Worm (Caenorhabditis elegans): ENCODE measurements around the gene svh-1.

svh-1 gene

DNA sequence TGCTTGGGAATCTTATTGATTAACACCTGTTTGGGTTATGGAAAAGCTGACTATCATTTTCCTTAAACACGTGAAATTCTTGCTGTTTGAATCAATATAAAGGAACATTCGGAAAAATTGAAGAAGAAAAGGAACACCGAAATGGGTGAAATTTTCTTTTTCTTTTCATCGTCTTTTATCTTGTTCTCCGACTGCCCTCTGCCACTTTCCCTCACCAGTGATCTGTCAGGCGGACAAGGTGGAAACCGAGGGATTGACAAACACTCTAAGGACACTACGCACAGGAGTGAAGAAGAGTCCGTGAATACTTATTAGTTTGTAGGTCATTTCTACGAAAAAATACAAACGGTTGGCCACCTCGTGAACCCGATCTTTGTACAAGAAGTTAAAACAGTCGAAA is 26.9 kb downstream of the svh-1 start:
- TF ChIP-seq attf-3 (GFP tag; conservative IDR thresholded peaks at IDR 0.05) (0 out of 2 replicates have a peak, but pooled peaks have one; percentile 34), C17E4.6 (GFP tag; IDR thresholded peaks at IDR 0.05) (no peak)

DNA sequence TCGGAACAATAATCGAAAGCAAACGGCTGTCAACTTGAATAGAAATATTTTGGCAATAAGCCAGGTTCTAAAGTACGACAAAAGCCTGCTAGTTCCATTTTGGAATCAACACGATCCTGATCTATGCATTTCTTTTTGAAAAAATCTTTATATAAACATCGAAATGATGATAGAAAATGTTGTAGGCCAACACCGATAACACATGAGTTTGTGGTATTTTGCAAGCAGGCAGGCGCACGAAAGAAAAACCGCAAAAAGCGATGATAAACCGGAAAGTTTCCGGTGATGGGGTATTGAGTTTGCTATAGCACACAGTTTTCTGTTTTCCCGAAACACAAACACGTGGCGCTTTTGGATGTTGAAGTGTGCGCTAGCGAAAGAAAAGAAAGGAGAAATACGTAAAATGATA is 27.7 kb downstream of the svh-1 start:
- TF ChIP-seq nhr-80 (tag; optimal IDR thresholded peaks at IDR 0.05) (peak; percentile 43), Y56A3A.18 (GFP tag; IDR thresholded peaks at IDR 0.05) (no peak), ccch-3 (GFP tag; optimal IDR thresholded peaks at IDR 0.05) (no peak), nhr-90 (tag; optimal IDR thresholded peaks at IDR 0.05) (no peak), ztf-3 (GFP tag; optimal IDR thresholded peaks at IDR 0.05) (no peak), hlh-26 (GFP tag; conservative IDR thresholded peaks at IDR 0.05) (no peak), T07F8.4 (tag; optimal IDR thresholded peaks at IDR 0.05) (no peak), madf-10 (tag; optimal IDR thresholded peaks at IDR 0.05) (no peak), ama-1 (optimal IDR thresholded peaks at IDR 0.05) (no peak), ama-1 (GFP tag; optimal IDR thresholded peaks at IDR 0.05) (no peak), zfh-2 (GFP tag; conservative IDR thresholded peaks at IDR 0.05) (no peak), lin-26 (GFP tag; IDR thresholded peaks at IDR 0.05) (0 out of 2 replicates have a peak, but pooled peaks have one; percentile 15), cebp-1 (GFP tag; IDR thresholded peaks at IDR 0.05) (no peak), cebp-1 (tag; optimal IDR thresholded peaks at IDR 0.05) (peak; percentile 12), fkh-3 (tag; optimal IDR thresholded peaks at IDR 0.05) (no peak), hrde-1 (tag; optimal IDR thresholded peaks at IDR 0.05; ENCODE audit: borderline replicate concordance) (no peak), Y79H2A.3 (GFP tag; conservative IDR thresholded peaks at IDR 0.05) (no peak)

DNA sequence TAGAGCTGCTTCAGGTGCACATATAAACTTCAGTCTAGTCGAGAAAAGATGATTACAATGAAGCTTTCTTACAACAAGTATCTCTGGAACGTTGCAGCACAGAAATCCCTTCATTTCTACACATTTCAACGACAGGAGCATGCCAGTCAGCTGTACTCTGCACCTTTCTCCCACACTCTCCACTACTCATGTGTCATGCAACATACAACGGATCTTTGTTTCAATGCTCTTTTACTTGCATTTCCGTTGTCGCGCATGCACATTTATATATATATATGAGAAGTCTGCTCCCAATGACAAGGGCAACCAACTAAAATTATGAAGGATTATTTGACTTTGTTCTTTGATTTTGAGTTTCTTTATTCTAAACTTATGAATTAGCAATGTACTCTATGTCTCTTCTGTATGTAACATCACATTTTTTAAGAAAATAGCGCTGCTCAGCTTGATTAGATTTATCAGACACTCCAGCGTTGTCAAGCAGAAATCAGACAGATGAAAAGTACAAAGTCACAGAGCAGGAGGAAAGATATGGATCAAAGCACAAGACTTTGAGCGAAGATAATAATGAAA is 28.8 kb downstream of the svh-1 start:
- TF ChIP-seq F52B5.7 (tag; optimal IDR thresholded peaks at IDR 0.05): no peak
- no peak for TF ChIP-seq xnd-1 (tag; optimal IDR thresholded peaks at IDR 0.05)
- TF ChIP-seq atf-7 (tag; optimal IDR thresholded peaks at IDR 0.05): no peak
- TF ChIP-seq hmg-1.2 (GFP tag; IDR thresholded peaks at IDR 0.05): no peak
- TF ChIP-seq ekl-4 (GFP tag; IDR thresholded peaks at IDR 0.05): no peak
- no peak for TF ChIP-seq Y95B8A.8 (GFP tag; IDR thresholded peaks at IDR 0.05)
- TF ChIP-seq lsy-27 (tag; optimal IDR thresholded peaks at IDR 0.05; ENCODE audit: borderline replicate concordance, insufficient read depth): no peak
- TF ChIP-seq B0035.1 (tag; optimal IDR thresholded peaks at IDR 0.05): no peak
- TF ChIP-seq B0336.3 (GFP tag; IDR thresholded peaks at IDR 0.05): no peak
- TF ChIP-seq lin-40 (tag; optimal IDR thresholded peaks at IDR 0.05): no peak
- TF ChIP-seq F23B12.7 (tag; optimal IDR thresholded peaks at IDR 0.05; ENCODE audit: insufficient read depth): no peak
- no peak for TF ChIP-seq rec-8 (tag; optimal IDR thresholded peaks at IDR 0.05)
- TF ChIP-seq ztf-28 (GFP tag; IDR thresholded peaks at IDR 0.05): no peak
- no peak for TF ChIP-seq chd-7 (tag; optimal IDR thresholded peaks at IDR 0.05)
- no peak for TF ChIP-seq aptf-3 (GFP tag; IDR thresholded peaks at IDR 0.05)
- no peak for TF ChIP-seq D2030.7 (GFP tag; IDR thresholded peaks at IDR 0.05)
- TF ChIP-seq aptf-2 (GFP tag; conservative IDR thresholded peaks at IDR 0.05): no peak
- TF ChIP-seq nhr-27 (tag; optimal IDR thresholded peaks at IDR 0.05): no peak
- no peak for TF ChIP-seq hmg-20 (GFP tag; IDR thresholded peaks at IDR 0.05)
- no peak for TF ChIP-seq B0261.1 (tag; optimal IDR thresholded peaks at IDR 0.05)
